Worm (Caenorhabditis elegans) whole organism, L3 larva: ENCODE measurements around the gene Y41E3.8.
"Not testable (repeated sequence)": the region's sequence is repeated elsewhere in the genome, so short reads cannot be mapped to it uniquely, and the experiment has no call there.

Experiments used
- ceh-82 ChIP-seq: fragments of 150-350 bp; optimal IDR thresholded peaks from 2 replicates; lab custom pipeline; 2014; ENCODE audit warnings: missing biosample characterization, missing genetic modification characterization
- egl-27 ChIP-seq: sonication (generic microtip); optimal IDR thresholded peaks from 4 replicates; lab custom pipeline; 2017; ENCODE audit warnings: missing biosample characterization, missing genetic modification reagents, missing genetic modification characterization
- pqm-1 ChIP-seq: fragments of 150-350 bp; optimal IDR thresholded peaks from 2 replicates; lab custom pipeline; 2017; ENCODE audit warnings: missing biosample characterization, missing genetic modification characterization, inconsistent platforms
- ztf-4 ChIP-seq: fragments of 150-350 bp; optimal IDR thresholded peaks from 2 replicates; lab custom pipeline; 2014; ENCODE audit warnings: missing biosample characterization, missing genetic modification characterization

DNA sequence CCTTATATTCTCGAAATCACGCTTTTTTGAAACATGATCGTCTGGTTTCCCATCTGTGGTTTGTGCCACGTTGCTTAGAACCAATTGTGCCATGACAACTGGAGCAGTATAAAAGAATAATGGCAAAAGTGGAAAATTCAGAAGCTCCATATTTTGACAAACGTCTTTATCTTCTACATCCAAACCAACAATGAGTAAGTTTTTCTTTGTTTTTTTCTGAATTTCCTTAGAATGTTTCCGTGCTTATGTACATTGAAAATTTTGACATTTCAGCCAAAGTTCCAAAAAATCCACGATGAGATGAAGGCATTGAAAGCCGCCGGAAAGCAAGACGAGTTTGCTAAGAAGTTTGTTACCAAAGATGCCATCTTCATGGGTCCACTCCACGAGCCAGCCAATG is 22.3 kb downstream of the Y41E3.8 start, which contains the start of gene Y41E3.6:
- TF ChIP-seq pqm-1, ztf-4, ceh-82, egl-27 (tag; lab: Kevin White, UChicago): not testable (repeated sequence)
